Worm (Caenorhabditis elegans) whole organism, young adult: ENCODE measurements around the gene F14D12.1.

Source experiments
- B0336.3 ChIP-seq: fragments of 200-800 bp; sonication (Bioruptor generic); IDR thresholded peaks from 2 replicates; pipeline ENCODE4 v1.3.6; 2022; ENCODE audit warnings: missing genetic modification characterization, missing compliant biosample characterization
- C06A6.2 ChIP-seq: fragments of 200-800 bp; sonication (Bioruptor generic); conservative IDR thresholded peaks from 2 replicates; pipeline ENCODE4 v1.3.6; 2022; ENCODE audit warnings: missing genetic modification characterization, missing compliant biosample characterization
- D2030.7 ChIP-seq: fragments of 200-800 bp; sonication (Bioruptor generic); IDR thresholded peaks from 2 replicates; pipeline ENCODE4 v1.3.6; 2022; ENCODE audit warnings: missing genetic modification reagents, missing genetic modification characterization, missing compliant biosample characterization
- F37B4.10 ChIP-seq: fragments of 200-800 bp; sonication (Bioruptor generic); IDR thresholded peaks from 2 replicates; pipeline ENCODE4 v1.3.6; 2022; ENCODE audit warnings: missing genetic modification characterization, missing compliant biosample characterization
- F39B2.1 ChIP-seq: fragments of 200-800 bp; sonication (Bioruptor generic); IDR thresholded peaks from 2 replicates; pipeline ENCODE4 v1.3.6; 2022; ENCODE audit warnings: missing genetic modification reagents, missing genetic modification characterization, missing compliant biosample characterization
- F55B11.4 ChIP-seq: sonication (generic microtip); optimal IDR thresholded peaks from 2 replicates; lab custom pipeline; 2016; ENCODE audit warnings: missing compliant biosample characterization, missing genetic modification characterization, borderline replicate concordance; ENCODE audit not compliant: insufficient read depth
- F57C9.4 ChIP-seq: sonication (generic microtip); optimal IDR thresholded peaks from 2 replicates; lab custom pipeline; 2017; ENCODE audit warnings: mild to moderate bottlenecking, missing genetic modification characterization, missing compliant biosample characterization
- K12H6.12 ChIP-seq: fragments of 200-800 bp; sonication (Bioruptor generic); optimal IDR thresholded peaks from 2 replicates; lab custom pipeline; 2018; ENCODE audit warnings: mild to moderate bottlenecking, missing genetic modification characterization, missing compliant biosample characterization
- ZK185.1 ChIP-seq: sonication (generic microtip); optimal IDR thresholded peaks from 2 replicates; lab custom pipeline; 2016; ENCODE audit warnings: mild to moderate bottlenecking, missing genetic modification characterization, missing compliant biosample characterization; ENCODE audit not compliant: poor library complexity, severe bottlenecking
- akir-1 ChIP-seq: fragments of 200-800 bp; sonication (Bioruptor generic); optimal IDR thresholded peaks from 2 replicates; lab custom pipeline; 2018; ENCODE audit warnings: mild to moderate bottlenecking, missing genetic modification characterization, moderate library complexity, missing compliant biosample characterization
- bed-1 ChIP-seq: fragments of 200-800 bp; sonication (Bioruptor generic); IDR thresholded peaks from 2 replicates; pipeline ENCODE4 v1.3.6; 2022; ENCODE audit warnings: missing genetic modification reagents, missing genetic modification characterization, missing compliant biosample characterization
- ccch-3 ChIP-seq: fragments of 200-800 bp; sonication (Bioruptor generic); optimal IDR thresholded peaks from 2 replicates; lab custom pipeline; 2018; ENCODE audit warnings: mild to moderate bottlenecking, missing genetic modification characterization, missing compliant biosample characterization
- ceh-58 ChIP-seq: fragments of 200-800 bp; sonication (Bioruptor generic); IDR thresholded peaks from 2 replicates; pipeline ENCODE4 v1.3.6; 2022; ENCODE audit warnings: missing genetic modification characterization, missing compliant biosample characterization
- ceh-79 ChIP-seq: sonication (generic microtip); optimal IDR thresholded peaks from 2 replicates; lab custom pipeline; 2017; ENCODE audit warnings: mild to moderate bottlenecking, missing genetic modification characterization, missing compliant biosample characterization
- chd-7 ChIP-seq: sonication (generic microtip); optimal IDR thresholded peaks from 2 replicates; lab custom pipeline; 2016; ENCODE audit warnings: mild to moderate bottlenecking, missing genetic modification characterization, moderate library complexity, missing compliant biosample characterization
- die-1 ChIP-seq: sonication (generic microtip); optimal IDR thresholded peaks from 2 replicates; lab custom pipeline; 2016; ENCODE audit warnings: missing genotype, mild to moderate bottlenecking, missing genetic modification characterization, missing compliant biosample characterization
- efl-1 ChIP-seq: fragments of 150-350 bp; optimal IDR thresholded peaks from 2 replicates; lab custom pipeline; 2014; ENCODE audit warnings: missing biosample characterization, missing genetic modification reagents, missing genetic modification characterization
- egl-18 ChIP-seq: fragments of 200-800 bp; sonication (Bioruptor generic); IDR thresholded peaks from 2 replicates; pipeline ENCODE4 v1.3.6; 2022; ENCODE audit warnings: missing genetic modification reagents, missing genetic modification characterization, missing compliant biosample characterization
- hmg-1.2 ChIP-seq: fragments of 200-800 bp; sonication (Bioruptor generic); IDR thresholded peaks from 2 replicates; pipeline ENCODE4 v1.3.6; 2022; ENCODE audit warnings: missing genetic modification reagents, missing genetic modification characterization, missing compliant biosample characterization
- hmg-20 ChIP-seq: fragments of 200-800 bp; sonication (Bioruptor generic); IDR thresholded peaks from 2 replicates; pipeline ENCODE4 v1.3.6; 2022; ENCODE audit warnings: missing genetic modification reagents, missing genetic modification characterization, missing compliant biosample characterization
- lin-26 ChIP-seq: fragments of 200-800 bp; sonication (Bioruptor generic); IDR thresholded peaks from 2 replicates; pipeline ENCODE4 v1.3.6; 2022; ENCODE audit warnings: missing genetic modification reagents, missing genetic modification characterization, missing compliant biosample characterization
- mel-28 ChIP-seq: sonication (generic microtip); optimal IDR thresholded peaks from 2 replicates; lab custom pipeline; 2016; ENCODE audit warnings: borderline replicate concordance, mild to moderate bottlenecking, missing genetic modification characterization, missing compliant biosample characterization
- nfya-1 ChIP-seq: sonication (generic microtip); optimal IDR thresholded peaks from 2 replicates; lab custom pipeline; 2017; ENCODE audit warnings: antibody characterized with exemption, missing compliant biosample characterization, missing genetic modification characterization, borderline replicate concordance; ENCODE audit not compliant: insufficient read depth
- nhr-80 ChIP-seq: sonication (generic microtip); optimal IDR thresholded peaks from 2 replicates; lab custom pipeline; 2016; ENCODE audit warnings: missing genetic modification characterization, missing compliant biosample characterization
- nhr-90 ChIP-seq: sonication (generic microtip); optimal IDR thresholded peaks from 2 replicates; lab custom pipeline; 2016; ENCODE audit warnings: missing genotype, mild to moderate bottlenecking, missing genetic modification characterization, missing compliant biosample characterization
- rpc-1 ChIP-seq, 2 experiments: fragments of 150-350 bp in 1 of 2; sonication (generic microtip) in 1 of 2; optimal IDR thresholded peaks; 2 replicates each; lab custom pipeline; 2014 to 2018; ENCODE audit warnings: missing biosample characterization in 1 of 2, missing genetic modification characterization in 1 of 2, missing genetic modification reagents in 1 of 2, missing genotype in 1 of 2
- snpc-1.3 ChIP-seq: sonication (generic microtip); optimal IDR thresholded peaks from 2 replicates; lab custom pipeline; 2017; ENCODE audit warnings: missing genetic modification characterization, mild to moderate bottlenecking, missing compliant biosample characterization, antibody characterized with exemption, moderate library complexity, missing genotype, missing genetic modification reagents; ENCODE audit not compliant: insufficient read depth
- sptf-2 ChIP-seq: fragments of 200-800 bp; sonication (Bioruptor generic); optimal IDR thresholded peaks from 2 replicates; lab custom pipeline; 2018; ENCODE audit warnings: mild to moderate bottlenecking, missing genetic modification characterization, missing compliant biosample characterization
- tbp1 ChIP-seq: fragments of 200-800 bp; sonication (Bioruptor generic); optimal IDR thresholded peaks from 2 replicates; lab custom pipeline; 2018; ENCODE audit warnings: mild to moderate bottlenecking, missing genetic modification characterization, missing compliant biosample characterization
- unc-62 ChIP-seq: fragments of 150-350 bp; optimal IDR thresholded peaks from 2 replicates; lab custom pipeline; 2014; ENCODE audit warnings: missing biosample characterization, missing genetic modification reagents, missing genetic modification characterization
- ztf-28 ChIP-seq: fragments of 200-800 bp; sonication (Bioruptor generic); IDR thresholded peaks from 2 replicates; pipeline ENCODE4 v1.3.6; 2022; ENCODE audit warnings: missing genetic modification reagents, missing genetic modification characterization, missing compliant biosample characterization
- ztf-6 ChIP-seq: fragments of 200-800 bp; sonication (Bioruptor generic); IDR thresholded peaks from 2 replicates; pipeline ENCODE4 v1.3.6; 2022; ENCODE audit warnings: missing genetic modification reagents, missing genetic modification characterization, missing compliant biosample characterization

F14D12.1 gene

ce11 chrX:5592517-5593183, 10.9 kb upstream of the F14D12.1 start, which contains the start of gene unc-97:
TSS of gene unc-97 (plus strand) at chrX:5593133.
- TF ChIP-seq chd-7 (tag; lab: Kevin White, UChicago) (no peak), lin-26 (no peak), ccch-3 (GFP tag; lab: Kevin White, UChicago) (no peak)

DNA sequence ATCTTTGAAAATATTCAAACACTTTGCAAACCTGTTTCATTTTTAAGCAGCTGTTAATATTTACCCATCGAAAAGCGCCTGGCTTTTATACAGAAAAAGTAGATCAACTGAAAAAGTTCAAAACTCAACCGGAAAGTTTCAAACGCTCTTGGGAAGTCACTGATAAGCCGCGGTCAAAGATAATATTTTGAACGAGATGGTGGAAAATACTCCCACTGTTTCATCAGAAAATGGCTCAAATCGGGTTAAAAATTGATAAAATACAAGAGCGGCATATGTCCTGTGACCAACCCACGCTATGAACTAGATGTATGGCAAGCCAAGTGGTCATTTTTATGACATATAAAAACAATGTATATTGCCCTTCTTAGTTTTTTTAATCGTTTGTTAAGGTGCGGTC, 4.3 kb upstream of the F14D12.1 start, which contains the start of gene sulp-2:
Gene sulp-2 (minus strand): TSS at position 107 of the 400 bp plus-strand sequence.
- TF ChIP-seq F37B4.10 (no peak), B0336.3 (no peak), nhr-80 (tag; lab: Kevin White, UChicago) (peak; percentile 31), die-1 (no peak)

- TF ChIP-seq nfya-1 (tag; lab: Kevin White, UChicago) (no peak), efl-1 (GFP tag; lab: Kevin White, UChicago) (no peak), akir-1 (GFP tag; lab: Kevin White, UChicago) (no peak), snpc-1.3 (no peak), unc-62 (GFP tag; lab: Kevin White, UChicago) (no peak), rpc-1 (optimal IDR thresholded peaks at IDR 0.05; lab: Kevin White, UChicago) (no peak), rpc-1 (tag; optimal IDR thresholded peaks at IDR 0.05; lab: Kevin White, UChicago) (no peak), ztf-6 (GFP tag; lab: Robert Waterston, UW) (no peak), F39B2.1 (no peak)
Observed at ce11 chrX:5605049-5605448, 1.5 kb downstream of the F14D12.1 start.

ce11 chrX:5611155-5611554, 7.6 kb downstream of the F14D12.1 start, which contains the start of gene octr-1:
TSS of gene octr-1 (minus strand) at chrX:5611255.
- TF ChIP-seq hmg-20 (GFP tag; lab: Robert Waterston, UW) (no peak), F37B4.10 (no peak), bed-1 (GFP tag; lab: Robert Waterston, UW) (no peak)

- TF ChIP-seq nhr-90 (tag; lab: Kevin White, UChicago) (no peak), mel-28 (tag; lab: Kevin White, UChicago) (no peak), F57C9.4 (tag; lab: Kevin White, UChicago) (no peak), sptf-2 (no peak)
Observed at ce11 chrX:5616000-5616399, 12.4 kb downstream of the F14D12.1 start.

DNA sequence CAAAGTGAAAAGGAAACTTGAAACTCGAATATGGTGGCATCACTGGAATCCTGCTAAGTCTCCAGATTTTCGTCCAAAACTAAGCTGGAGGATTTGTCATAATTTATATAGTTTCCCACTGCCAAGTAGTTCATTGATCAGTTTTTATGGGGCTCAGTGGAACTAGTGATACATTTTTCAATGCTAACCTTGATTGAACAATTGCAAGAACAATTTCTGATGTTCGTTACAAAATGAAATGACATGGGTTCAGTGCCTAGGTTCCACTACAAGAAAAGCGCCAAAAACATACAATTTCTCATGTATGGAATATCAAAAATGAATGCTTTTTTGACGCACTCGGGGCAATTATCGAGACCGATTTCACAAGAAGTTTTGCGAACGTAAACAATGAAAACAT, 18.2 kb downstream of the F14D12.1 start:
- TF ChIP-seq hmg-1.2 (GFP tag; lab: Robert Waterston, UW) = no peak
- TF ChIP-seq ZK185.1 (tag; lab: Kevin White, UChicago) = no peak
- no peak for TF ChIP-seq D2030.7 (GFP tag; lab: Robert Waterston, UW)
- no peak for TF ChIP-seq ceh-58 (GFP tag; lab: Robert Waterston, UW)
- no peak for TF ChIP-seq F55B11.4 (tag; lab: Kevin White, UChicago)
- TF ChIP-seq ceh-79 (tag; lab: Kevin White, UChicago) = no peak
- no peak for TF ChIP-seq ztf-28 (GFP tag; lab: Robert Waterston, UW)
- TF ChIP-seq C06A6.2 (GFP tag; lab: Robert Waterston, UW) = no peak
- TF ChIP-seq tbp1 (GFP tag; lab: Kevin White, UChicago) = no peak
- no peak for TF ChIP-seq egl-18 (GFP tag; lab: Robert Waterston, UW)
- no peak for TF ChIP-seq K12H6.12 (tag; lab: Kevin White, UChicago)
- TF ChIP-seq, all 124 proteins: peak for 0
